Worm (Caenorhabditis elegans): Measurements from ENCODE around the gene srh-76.

Gene srh-76

ce11 chrV:5845669-5846189 is 12.1 kb downstream of the srh-76 start, which contains the start of gene F26F12.3 (continued):
- no peak for TF ChIP-seq B0261.1 (tag; optimal IDR thresholded peaks at IDR 0.05)
- TF ChIP-seq madf-8 (GFP tag; conservative IDR thresholded peaks at IDR 0.05): no peak
- peak; percentile 51; the same call in 1 of the 2 replicates for TF ChIP-seq pbrm-1 (GFP tag; IDR thresholded peaks at IDR 0.05)
- TF ChIP-seq unc-62 (GFP tag; optimal IDR thresholded peaks at IDR 0.05): no peak
- no peak for TF ChIP-seq cebp-1 (GFP tag; IDR thresholded peaks at IDR 0.05)
- TF ChIP-seq cebp-1 (tag; optimal IDR thresholded peaks at IDR 0.05): peak; percentile 84
- TF ChIP-seq aptf-3 (GFP tag; IDR thresholded peaks at IDR 0.05): no peak
- no peak for TF ChIP-seq snpc-1.3 (tag; optimal IDR thresholded peaks at IDR 0.05; ENCODE audit: insufficient read depth)
- peak; percentile 74 for TF ChIP-seq atf-7 (tag; optimal IDR thresholded peaks at IDR 0.05)
- TF ChIP-seq nfyb-1 (GFP tag; IDR thresholded peaks at IDR 0.05): peak; percentile 52
- peak; percentile 34 for TF ChIP-seq snpc-4 (GFP tag; optimal IDR thresholded peaks at IDR 0.05)
- peak; percentile 8 to 36 (median 18) for TF ChIP-seq snpc-4 (tag; optimal IDR thresholded peaks at IDR 0.05)
- TF ChIP-seq ceh-79 (tag; optimal IDR thresholded peaks at IDR 0.05): no peak
- TF ChIP-seq ekl-4 (GFP tag; IDR thresholded peaks at IDR 0.05): 0 out of 2 replicates have a peak, but pooled peaks have one; percentile 20
- no peak for TF ChIP-seq F57A8.1 (GFP tag; optimal IDR thresholded peaks at IDR 0.05)
- TF ChIP-seq nhr-120 (GFP tag; IDR thresholded peaks at IDR 0.05): no peak
- TF ChIP-seq madf-3 (GFP tag; IDR thresholded peaks at IDR 0.05): no peak
- TF ChIP-seq nhr-179 (tag; optimal IDR thresholded peaks at IDR 0.05): no peak
- no peak for TF ChIP-seq egl-18 (GFP tag; IDR thresholded peaks at IDR 0.05)
- no peak for TF ChIP-seq nfya-1 (tag; optimal IDR thresholded peaks at IDR 0.05; ENCODE audit: borderline replicate concordance, insufficient read depth)
- TF ChIP-seq aptf-2 (GFP tag; conservative IDR thresholded peaks at IDR 0.05): no peak
- TF ChIP-seq efl-1 (GFP tag; optimal IDR thresholded peaks at IDR 0.05): no peak
- TF ChIP-seq rpc-1 (optimal IDR thresholded peaks at IDR 0.05): no peak
- no peak for TF ChIP-seq rpc-1 (tag; optimal IDR thresholded peaks at IDR 0.05)
- no peak for TF ChIP-seq lin-35 (GFP tag; optimal IDR thresholded peaks at IDR 0.05)
- no peak for TF ChIP-seq nhr-27 (tag; optimal IDR thresholded peaks at IDR 0.05)
- peak; percentile 62; the same call in 1 of the 2 replicates for TF ChIP-seq egrh-3 (GFP tag; IDR thresholded peaks at IDR 0.05)
- TF ChIP-seq zfh-2 (GFP tag; conservative IDR thresholded peaks at IDR 0.05): peak; percentile 93
- 0 out of 2 replicates have a peak, but pooled peaks have one; percentile 39 for TF ChIP-seq let-526 (GFP tag; IDR thresholded peaks at IDR 0.05)
- TF ChIP-seq F37B4.10 (GFP tag; IDR thresholded peaks at IDR 0.05): no peak
- TF ChIP-seq bed-2 (GFP tag; IDR thresholded peaks at IDR 0.05): no peak
- TF ChIP-seq lir-1 (GFP tag; conservative IDR thresholded peaks at IDR 0.05): peak; percentile 38; the same call in 1 of the 2 replicates
- peak; percentile 84 for TF ChIP-seq K11D2.4 (GFP tag; IDR thresholded peaks at IDR 0.05)
- no peak for TF ChIP-seq lsy-27 (tag; optimal IDR thresholded peaks at IDR 0.05; ENCODE audit: borderline replicate concordance, insufficient read depth)
- TF ChIP-seq F49E8.2 (tag; optimal IDR thresholded peaks at IDR 0.05; ENCODE audit: insufficient read depth): no peak
- TF ChIP-seq F55B11.4 (tag; optimal IDR thresholded peaks at IDR 0.05; ENCODE audit: borderline replicate concordance, insufficient read depth): no peak
- no peak for TF ChIP-seq gei-17 (GFP tag; optimal IDR thresholded peaks at IDR 0.05)
- TF ChIP-seq mes-4 (tag; optimal IDR thresholded peaks at IDR 0.05): no peak
- TF ChIP-seq mxl-1 (tag; optimal IDR thresholded peaks at IDR 0.05): no peak
- no peak for TF ChIP-seq Y95B8A.8 (GFP tag; IDR thresholded peaks at IDR 0.05)
- peak; percentile 32 for TF ChIP-seq somi-1 (GFP tag; optimal IDR thresholded peaks at IDR 0.05)
- peak; percentile 47 for TF ChIP-seq die-1 (tag; optimal IDR thresholded peaks at IDR 0.05)
- TF ChIP-seq B0035.1 (tag; optimal IDR thresholded peaks at IDR 0.05): no peak
- no peak for TF ChIP-seq ceh-100 (GFP tag; IDR thresholded peaks at IDR 0.05)
- no peak for TF ChIP-seq hsf-1 (GFP tag; IDR thresholded peaks at IDR 0.05)
- TF ChIP-seq madf-6 (GFP tag; IDR thresholded peaks at IDR 0.05): no peak
- no peak for TF ChIP-seq Y53F4B.3 (GFP tag; IDR thresholded peaks at IDR 0.05)
- no peak for TF ChIP-seq attf-6 (GFP tag; IDR thresholded peaks at IDR 0.05)
